Fruit fly (Drosophila melanogaster) whole organism, embryonic: ENCODE measurements around the gene CG15473.

Experiments
- Antp ChIP-seq: fragments of 200-800 bp; sonication (Bioruptor generic); optimal IDR thresholded peaks from 3 replicates; lab custom pipeline; 2016; ENCODE audit warnings: missing biosample characterization, missing genetic modification characterization
- Atf-2 ChIP-seq: fragments of 200-800 bp; sonication (Bioruptor generic); optimal IDR thresholded peaks from 2 replicates; lab custom pipeline; 2016; ENCODE audit warnings: missing biosample characterization, missing genetic modification characterization
- Atf3 ChIP-seq: fragments of 200-800 bp; sonication (Bioruptor generic); optimal IDR thresholded peaks from 3 replicates; lab custom pipeline; 2016; ENCODE audit warnings: missing biosample characterization, missing genetic modification characterization
- CG1024 ChIP-seq: fragments of 200-800 bp; sonication (Bioruptor generic); IDR thresholded peaks from 2 replicates; pipeline ENCODE4 v1.3.6; 2022; ENCODE audit warnings: missing biosample characterization, missing genetic modification characterization
- CG10321 ChIP-seq: fragments of 200-800 bp; sonication (Bioruptor generic); IDR thresholded peaks from 2 replicates; pipeline ENCODE4 v1.3.6; 2022; ENCODE audit warnings: missing biosample characterization, missing genetic modification characterization
- CG10366 ChIP-seq: fragments of 200-800 bp; sonication (Bioruptor generic); IDR thresholded peaks from 2 replicates; pipeline ENCODE4 v1.3.6; 2022; ENCODE audit warnings: missing biosample characterization, missing genetic modification characterization
- CG10462 ChIP-seq: fragments of 200-800 bp; sonication (Bioruptor generic); optimal IDR thresholded peaks from 2 replicates; lab custom pipeline; 2016; ENCODE audit warnings: missing biosample characterization, missing genetic modification characterization
- CG10654 ChIP-seq: fragments of 200-800 bp; sonication (Bioruptor generic); optimal IDR thresholded peaks from 2 replicates; lab custom pipeline; 2016; ENCODE audit warnings: missing biosample characterization, missing genetic modification characterization
- CG10979 ChIP-seq: fragments of 200-800 bp; sonication (Bioruptor generic); optimal IDR thresholded peaks from 2 replicates; lab custom pipeline; 2018; ENCODE audit warnings: missing biosample characterization, mild to moderate bottlenecking, missing genetic modification characterization, moderate library complexity
- CG15269 ChIP-seq: fragments of 200-800 bp; sonication (Bioruptor generic); optimal IDR thresholded peaks from 2 replicates; lab custom pipeline; 2018; ENCODE audit warnings: missing biosample characterization, mild to moderate bottlenecking, missing genetic modification characterization, moderate library complexity
- CG15696 ChIP-seq: fragments of 200-800 bp; sonication (Bioruptor generic); optimal IDR thresholded peaks from 2 replicates; lab custom pipeline; 2019; ENCODE audit warnings: missing biosample characterization, mild to moderate bottlenecking, missing genetic modification characterization, moderate library complexity
- CG2129 ChIP-seq: fragments of 200-800 bp; sonication (Bioruptor generic); IDR thresholded peaks from 2 replicates; pipeline ENCODE4 v1.3.6; 2022; ENCODE audit warnings: missing biosample characterization, missing genetic modification characterization; ENCODE audit not compliant: partially characterized antibody
- CG32767 ChIP-seq: fragments of 200-800 bp; sonication (Bioruptor generic); IDR thresholded peaks from 2 replicates; pipeline ENCODE4 v1.3.6; 2022; ENCODE audit warnings: missing biosample characterization, missing genetic modification characterization
- CG34376 ChIP-seq: fragments of 200-800 bp; sonication (Bioruptor generic); optimal IDR thresholded peaks from 2 replicates; lab custom pipeline; 2018; ENCODE audit warnings: missing biosample characterization, mild to moderate bottlenecking, missing genetic modification characterization
- CG43689 ChIP-seq: fragments of 200-800 bp; sonication (Bioruptor generic); IDR thresholded peaks from 2 replicates; pipeline ENCODE4 v1.3.6; 2022; ENCODE audit warnings: missing biosample characterization, missing genetic modification characterization
- CG4730 ChIP-seq: fragments of 200-800 bp; sonication (Bioruptor generic); IDR thresholded peaks from 2 replicates; pipeline ENCODE4 v1.3.6; 2022; ENCODE audit warnings: missing biosample characterization, missing genetic modification characterization
- CG4854 ChIP-seq: fragments of 200-800 bp; sonication (Bioruptor generic); optimal IDR thresholded peaks from 2 replicates; lab custom pipeline; 2016; ENCODE audit warnings: missing biosample characterization, missing genetic modification characterization, inconsistent platforms
- CG6254 ChIP-seq: fragments of 200-800 bp; sonication (Bioruptor generic); optimal IDR thresholded peaks from 3 replicates; lab custom pipeline; 2017; ENCODE audit warnings: mild to moderate bottlenecking, missing biosample characterization, missing genetic modification reagents, missing genetic modification characterization
- CG7928 ChIP-seq: fragments of 200-800 bp; sonication (Bioruptor generic); optimal IDR thresholded peaks from 2 replicates; lab custom pipeline; 2017; ENCODE audit warnings: missing biosample characterization, mild to moderate bottlenecking, missing genetic modification characterization
- CG8281 ChIP-seq: fragments of 200-800 bp; sonication (Bioruptor generic); optimal IDR thresholded peaks from 2 replicates; lab custom pipeline; 2018; ENCODE audit warnings: missing biosample characterization, mild to moderate bottlenecking, missing genetic modification characterization, moderate library complexity
- CG8388 ChIP-seq: fragments of 200-800 bp; sonication (Bioruptor generic); optimal IDR thresholded peaks from 2 replicates; lab custom pipeline; 2019; ENCODE audit warnings: missing biosample characterization, mild to moderate bottlenecking, missing genetic modification characterization, moderate library complexity
- CG8944 ChIP-seq: fragments of 200-800 bp; sonication (Bioruptor generic); optimal IDR thresholded peaks from 3 replicates; lab custom pipeline; 2016; ENCODE audit warnings: missing biosample characterization, missing genetic modification characterization
- CG9797 ChIP-seq: fragments of 200-800 bp; sonication (Bioruptor generic); optimal IDR thresholded peaks from 3 replicates; lab custom pipeline; 2018; ENCODE audit warnings: missing biosample characterization, mild to moderate bottlenecking, missing genetic modification characterization
- H2.0 ChIP-seq: fragments of 200-800 bp; sonication (Bioruptor generic); IDR thresholded peaks from 2 replicates; pipeline ENCODE4 v1.3.6; 2022; ENCODE audit warnings: missing biosample characterization, missing genetic modification characterization
- Hsf ChIP-seq: fragments of 200-800 bp; sonication (Bioruptor generic); optimal IDR thresholded peaks from 3 replicates; lab custom pipeline; 2016; ENCODE audit warnings: missing biosample characterization, missing genetic modification characterization
- Mad ChIP-seq: fragments of 200-800 bp; sonication (Bioruptor generic); optimal IDR thresholded peaks from 2 replicates; lab custom pipeline; 2016; ENCODE audit warnings: missing biosample characterization, missing genetic modification characterization
- NK7.1 ChIP-seq: fragments of 200-800 bp; sonication (Bioruptor generic); optimal IDR thresholded peaks from 3 replicates; lab custom pipeline; 2016; ENCODE audit warnings: missing biosample characterization, missing genetic modification characterization
- Nf-YB ChIP-seq: fragments of 200-800 bp; sonication (Bioruptor generic); optimal IDR thresholded peaks from 3 replicates; lab custom pipeline; 2019; ENCODE audit warnings: missing biosample characterization, mild to moderate bottlenecking, missing genetic modification characterization, moderate library complexity
- Oaz ChIP-seq: fragments of 200-800 bp; sonication (Bioruptor generic); IDR thresholded peaks from 2 replicates; pipeline ENCODE4 v1.3.6; 2022; ENCODE audit warnings: missing biosample characterization, missing genetic modification characterization
- Sox100B ChIP-seq: fragments of 200-800 bp; sonication (Bioruptor generic); optimal IDR thresholded peaks from 3 replicates; lab custom pipeline; 2018; ENCODE audit warnings: missing biosample characterization, mild to moderate bottlenecking, missing genetic modification characterization
- Sry-δ ChIP-seq: fragments of 200-800 bp; sonication (Bioruptor generic); optimal IDR thresholded peaks from 2 replicates; lab custom pipeline; 2016; ENCODE audit warnings: missing biosample characterization, missing genetic modification characterization
- Xbp1 ChIP-seq: fragments of 200-800 bp; sonication (Bioruptor generic); optimal IDR thresholded peaks from 3 replicates; lab custom pipeline; 2016; ENCODE audit warnings: missing biosample characterization, mild to moderate bottlenecking, missing genetic modification characterization
- bab2 ChIP-seq: fragments of 200-800 bp; sonication (Bioruptor generic); optimal IDR thresholded peaks from 2 replicates; lab custom pipeline; 2016; ENCODE audit warnings: missing biosample characterization, missing genetic modification characterization
- bigmax ChIP-seq: fragments of 200-800 bp; sonication (Bioruptor generic); optimal IDR thresholded peaks from 2 replicates; lab custom pipeline; 2018; ENCODE audit warnings: missing biosample characterization, mild to moderate bottlenecking, missing genetic modification characterization
- bowl ChIP-seq: fragments of 200-800 bp; sonication (Bioruptor generic); IDR thresholded peaks from 2 replicates; pipeline ENCODE4 v1.3.6; 2022; ENCODE audit warnings: missing biosample characterization, missing genetic modification characterization
- chn ChIP-seq: fragments of 200-800 bp; sonication (Bioruptor generic); optimal IDR thresholded peaks from 2 replicates; lab custom pipeline; 2016; ENCODE audit warnings: missing biosample characterization, missing genetic modification characterization
- ci ChIP-seq: fragments of 200-800 bp; sonication (Bioruptor generic); IDR thresholded peaks from 3 replicates; pipeline ENCODE4 v1.3.6; 2022; ENCODE audit warnings: missing biosample characterization, missing genetic modification characterization
- crc ChIP-seq: fragments of 200-800 bp; sonication (Bioruptor generic); optimal IDR thresholded peaks from 2 replicates; lab custom pipeline; 2016; ENCODE audit warnings: missing biosample characterization, missing genetic modification characterization
- disco-r ChIP-seq: fragments of 200-800 bp; sonication (Bioruptor generic); optimal IDR thresholded peaks from 2 replicates; lab custom pipeline; 2016; ENCODE audit warnings: missing biosample characterization, missing genetic modification characterization
- fd3F ChIP-seq: fragments of 200-800 bp; sonication (Bioruptor generic); optimal IDR thresholded peaks from 2 replicates; lab custom pipeline; 2018; ENCODE audit warnings: missing biosample characterization, mild to moderate bottlenecking, missing genetic modification characterization, moderate library complexity
- grau ChIP-seq: fragments of 200-800 bp; optimal IDR thresholded peaks from 3 replicates; lab custom pipeline; 2019; ENCODE audit warnings: missing biosample characterization, mild to moderate bottlenecking, missing genetic modification characterization, moderate library complexity
- gsb ChIP-seq: fragments of 200-800 bp; sonication (Bioruptor generic); IDR thresholded peaks from 2 replicates; pipeline ENCODE4 v1.3.6; 2022; ENCODE audit warnings: missing biosample characterization, missing genetic modification characterization
- jing ChIP-seq: fragments of 200-800 bp; sonication (Bioruptor generic); optimal IDR thresholded peaks from 2 replicates; lab custom pipeline; 2018; ENCODE audit warnings: missing biosample characterization, mild to moderate bottlenecking, missing genetic modification characterization
- kah ChIP-seq: fragments of 200-800 bp; sonication (Bioruptor generic); optimal IDR thresholded peaks from 2 replicates; lab custom pipeline; 2018; ENCODE audit warnings: missing biosample characterization, mild to moderate bottlenecking, missing genetic modification characterization
- klu ChIP-seq: fragments of 200-800 bp; sonication (Bioruptor generic); IDR thresholded peaks from 2 replicates; pipeline ENCODE4 v1.3.6; 2022; ENCODE audit warnings: missing biosample characterization, missing genetic modification characterization
- nom ChIP-seq: fragments of 200-800 bp; sonication (Bioruptor generic); optimal IDR thresholded peaks from 2 replicates; lab custom pipeline; 2017; ENCODE audit warnings: missing biosample characterization, missing genetic modification characterization, mild to moderate bottlenecking, moderate library complexity, missing genetic modification reagents
- org-1 ChIP-seq: fragments of 200-800 bp; sonication (Bioruptor generic); optimal IDR thresholded peaks from 2 replicates; lab custom pipeline; 2017; ENCODE audit warnings: missing biosample characterization, missing genetic modification characterization
- pnt ChIP-seq: fragments of 200-800 bp; sonication (Bioruptor generic); optimal IDR thresholded peaks from 3 replicates; lab custom pipeline; 2016; ENCODE audit warnings: missing biosample characterization, missing genetic modification characterization
- sd ChIP-seq: fragments of 200-800 bp; sonication (Bioruptor generic); optimal IDR thresholded peaks from 3 replicates; lab custom pipeline; 2018; ENCODE audit warnings: missing biosample characterization, mild to moderate bottlenecking, missing genetic modification characterization, moderate library complexity
- sna ChIP-seq: fragments of 200-800 bp; sonication (Bioruptor generic); IDR thresholded peaks from 2 replicates; pipeline ENCODE4 v1.3.6; 2022; ENCODE audit warnings: missing biosample characterization, missing genetic modification characterization; ENCODE audit not compliant: partially characterized antibody
- sug ChIP-seq: fragments of 200-800 bp; optimal IDR thresholded peaks from 2 replicates; lab custom pipeline; 2019; ENCODE audit warnings: missing biosample characterization, mild to moderate bottlenecking, missing genetic modification characterization, moderate library complexity
- unpg ChIP-seq: fragments of 200-800 bp; sonication (Bioruptor generic); optimal IDR thresholded peaks from 3 replicates; lab custom pipeline; 2018; ENCODE audit warnings: missing biosample characterization, mild to moderate bottlenecking, missing genetic modification characterization, moderate library complexity

Gene CG15473

DNA sequence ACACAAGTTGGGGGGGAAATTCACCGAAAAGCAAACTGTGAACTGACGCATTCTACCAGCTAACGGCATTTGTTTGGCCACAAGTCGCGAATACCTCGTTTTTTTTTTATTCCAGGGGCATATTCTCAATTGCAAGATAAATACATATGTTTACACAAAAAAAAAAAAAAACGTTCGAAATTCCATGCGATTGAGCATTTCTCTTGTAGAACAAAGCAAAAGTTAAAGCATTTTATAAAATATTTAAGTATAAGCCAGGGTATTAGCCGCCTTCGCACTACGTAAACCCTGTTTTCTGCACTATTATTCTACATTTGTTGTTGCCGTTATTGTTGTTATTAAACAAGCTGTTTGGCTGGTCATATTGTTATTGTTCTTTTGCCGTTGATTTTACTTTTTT lies 40.0 kb downstream of the CG15473 start (continued):
- TF ChIP-seq CG6254 (GFP tag; lab: Kevin White, UChicago) (no peak), CG15696 (tag; lab: Kevin White, UChicago) (no peak), CG4854 (GFP tag; lab: Kevin White, UChicago) (no peak), bab2 (GFP tag; lab: Kevin White, UChicago) (no peak), Sox100B (GFP tag; lab: Kevin White, UChicago) (no peak), disco-r (GFP tag; lab: Kevin White, UChicago) (no peak), CG10321 (GFP tag; lab: Robert Waterston, UW) (no peak), H2.0 (GFP tag; lab: Robert Waterston, UW) (peak; percentile 42), CG15269 (tag; lab: Kevin White, UChicago) (peak; percentile 37), bigmax (GFP tag; lab: Kevin White, UChicago) (no peak), chn (GFP tag; lab: Kevin White, UChicago) (no peak), CG1024 (GFP tag; lab: Robert Waterston, UW) (no peak), gsb (no peak), CG9797 (GFP tag; lab: Kevin White, UChicago) (no peak), Atf-2 (GFP tag; lab: Kevin White, UChicago) (no peak), CG8281 (tag; lab: Kevin White, UChicago) (no peak), Oaz (GFP tag; lab: Robert Waterston, UW) (no peak), Mad (GFP tag; lab: Kevin White, UChicago) (no peak), sug (no peak), Antp (GFP tag; lab: Kevin White, UChicago) (no peak), klu (no peak), bowl (GFP tag; lab: Robert Waterston, UW) (no peak), CG2129 (no peak), fd3F (GFP tag; lab: Kevin White, UChicago) (peak; percentile 9), unpg (GFP tag; lab: Kevin White, UChicago) (peak; percentile 26), Atf3 (GFP tag; lab: Kevin White, UChicago) (no peak), pnt (GFP tag; lab: Kevin White, UChicago) (no peak), CG10366 (peak; percentile 38; the same call in 1 of the 2 replicates), sd (tag; lab: Kevin White, UChicago) (no peak), CG8944 (GFP tag; lab: Kevin White, UChicago) (no peak), Hsf (GFP tag; lab: Kevin White, UChicago) (no peak), Sry-δ (GFP tag; lab: Kevin White, UChicago) (no peak), CG4730 (GFP tag; lab: Robert Waterston, UW) (no peak), NK7.1 (GFP tag; lab: Kevin White, UChicago) (no peak), sna (GFP tag; lab: Robert Waterston, UW) (no peak), CG43689 (GFP tag; lab: Robert Waterston, UW) (no peak), CG10654 (GFP tag; lab: Kevin White, UChicago) (no peak), org-1 (no peak), crc (GFP tag; lab: Kevin White, UChicago) (peak; percentile 2), Xbp1 (peak; percentile 13), kah (GFP tag; lab: Kevin White, UChicago) (no peak), CG34376 (GFP tag; lab: Kevin White, UChicago) (no peak), nom (GFP tag; lab: Kevin White, UChicago) (no peak), grau (tag; lab: Kevin White, UChicago) (peak; percentile 5), CG32767 (GFP tag; lab: Robert Waterston, UW) (no peak), CG7928 (no peak), jing (GFP tag; lab: Kevin White, UChicago) (no peak), CG10979 (tag; lab: Kevin White, UChicago) (no peak), Nf-YB (no peak), CG10462 (GFP tag; lab: Kevin White, UChicago) (no peak), ci (GFP tag; lab: Robert Waterston, UW) (0 out of 3 replicates have a peak, but pooled peaks have one; percentile 14), CG8388 (GFP tag; lab: Kevin White, UChicago) (no peak)
